Fruit fly (Drosophila melanogaster) whole organism, embryonic: Measurements from ENCODE around the gene Cp190.

Experiments
- Adf1 ChIP-seq: fragments of 200-800 bp; sonication (Bioruptor generic); IDR thresholded peaks from 2 replicates; pipeline ENCODE4 v1.3.6; 2022; ENCODE audit warnings: missing biosample characterization, missing genetic modification characterization
- BEAF-32 ChIP-seq: fragments of 200-800 bp; sonication (Bioruptor generic); optimal IDR thresholded peaks from 3 replicates; lab custom pipeline; 2017; ENCODE audit warnings: missing biosample characterization, missing genetic modification characterization, mild to moderate bottlenecking, moderate library complexity, missing genetic modification reagents
- CG10209 ChIP-seq: fragments of 200-800 bp; sonication (Bioruptor generic); optimal IDR thresholded peaks from 3 replicates; lab custom pipeline; 2017; ENCODE audit warnings: missing biosample characterization, mild to moderate bottlenecking, missing genetic modification characterization, missing genetic modification reagents
- CG11723 ChIP-seq: fragments of 200-800 bp; sonication (Bioruptor generic); optimal IDR thresholded peaks from 2 replicates; lab custom pipeline; 2017; ENCODE audit warnings: missing biosample characterization, mild to moderate bottlenecking, missing genetic modification characterization
- CG12391 ChIP-seq: fragments of 200-800 bp; sonication (Bioruptor generic); optimal IDR thresholded peaks from 3 replicates; lab custom pipeline; 2018; ENCODE audit warnings: missing biosample characterization, mild to moderate bottlenecking, missing genetic modification characterization, moderate library complexity
- CG13624 ChIP-seq: fragments of 200-800 bp; sonication (Bioruptor generic); optimal IDR thresholded peaks from 2 replicates; lab custom pipeline; 2016; ENCODE audit warnings: missing biosample characterization, missing genetic modification characterization
- CG14050 ChIP-seq: fragments of 200-800 bp; sonication (Bioruptor generic); IDR thresholded peaks from 3 replicates; pipeline ENCODE4 v1.3.6; 2022; ENCODE audit warnings: missing biosample characterization, missing genetic modification characterization
- CG17385 ChIP-seq: fragments of 200-800 bp; sonication (Bioruptor generic); optimal IDR thresholded peaks from 3 replicates; lab custom pipeline; 2018; ENCODE audit warnings: missing biosample characterization, mild to moderate bottlenecking, missing genetic modification characterization
- CG17568 ChIP-seq: fragments of 200-800 bp; sonication (Bioruptor generic); optimal IDR thresholded peaks from 2 replicates; lab custom pipeline; 2018; ENCODE audit warnings: missing biosample characterization, mild to moderate bottlenecking, missing genetic modification characterization, moderate library complexity
- CG18476 ChIP-seq: fragments of 200-800 bp; sonication (Bioruptor generic); optimal IDR thresholded peaks from 2 replicates; lab custom pipeline; 2016; ENCODE audit warnings: missing biosample characterization, mild to moderate bottlenecking, missing genetic modification characterization
- CG2678 ChIP-seq: fragments of 200-800 bp; sonication (Bioruptor generic); optimal IDR thresholded peaks from 3 replicates; lab custom pipeline; 2019; ENCODE audit warnings: missing biosample characterization, mild to moderate bottlenecking, missing genetic modification characterization, moderate library complexity
- CG30431 ChIP-seq: fragments of 200-800 bp; sonication (Bioruptor generic); optimal IDR thresholded peaks from 2 replicates; lab custom pipeline; 2017; ENCODE audit warnings: missing biosample characterization, missing genetic modification characterization
- CG3281 ChIP-seq: fragments of 200-800 bp; sonication (Bioruptor generic); optimal IDR thresholded peaks from 3 replicates; lab custom pipeline; 2017; ENCODE audit warnings: missing biosample characterization, mild to moderate bottlenecking, missing genetic modification characterization
- CG3407 ChIP-seq: fragments of 200-800 bp; sonication (Bioruptor generic); optimal IDR thresholded peaks from 2 replicates; lab custom pipeline; 2018; ENCODE audit warnings: missing biosample characterization, mild to moderate bottlenecking, missing genetic modification characterization
- CG4404 ChIP-seq: fragments of 200-800 bp; sonication (Bioruptor generic); IDR thresholded peaks from 2 replicates; pipeline ENCODE4 v1.3.6; 2022; ENCODE audit warnings: missing biosample characterization, missing genetic modification characterization
- CG4820 ChIP-seq: fragments of 200-800 bp; sonication (Bioruptor generic); optimal IDR thresholded peaks from 3 replicates; lab custom pipeline; 2016; ENCODE audit warnings: missing biosample characterization, missing genetic modification characterization
- CG6654 ChIP-seq: fragments of 200-800 bp; sonication (Bioruptor generic); optimal IDR thresholded peaks from 2 replicates; lab custom pipeline; 2017; ENCODE audit warnings: missing biosample characterization, mild to moderate bottlenecking, missing genetic modification characterization
- CG9817 ChIP-seq: fragments of 200-800 bp; sonication (Bioruptor generic); optimal IDR thresholded peaks from 2 replicates; lab custom pipeline; 2018; ENCODE audit warnings: missing biosample characterization, mild to moderate bottlenecking, missing genetic modification characterization, moderate library complexity
- Dad ChIP-seq: fragments of 200-800 bp; sonication (Bioruptor generic); optimal IDR thresholded peaks from 3 replicates; lab custom pipeline; 2016; ENCODE audit warnings: missing biosample characterization, missing genetic modification characterization
- Dbx ChIP-seq: fragments of 200-800 bp; sonication (Bioruptor generic); IDR thresholded peaks from 3 replicates; pipeline ENCODE4 v1.3.6; 2022; ENCODE audit warnings: missing biosample characterization, missing genetic modification characterization
- Elba2 ChIP-seq: fragments of 200-800 bp; sonication (Bioruptor generic); optimal IDR thresholded peaks from 3 replicates; lab custom pipeline; 2016; ENCODE audit warnings: missing biosample characterization, missing genetic modification characterization
- HmgD ChIP-seq: fragments of 200-800 bp; sonication (Bioruptor generic); optimal IDR thresholded peaks from 3 replicates; lab custom pipeline; 2016; ENCODE audit warnings: missing biosample characterization, missing genetic modification characterization
- Hr78 ChIP-seq, 2 experiments: fragments of 200-800 bp in 1 of 2; fragments of >200 bp in 1 of 2; sonication (Bioruptor generic) in 1 of 2; optimal IDR thresholded peaks; 2 replicates each; lab custom pipeline; 2017 to 2019; ENCODE audit warnings: missing biosample characterization in 2 of 2, missing genetic modification characterization in 2 of 2, mild to moderate bottlenecking in 1 of 2, moderate library complexity in 1 of 2
- Hsf ChIP-seq: fragments of 200-800 bp; sonication (Bioruptor generic); optimal IDR thresholded peaks from 3 replicates; lab custom pipeline; 2016; ENCODE audit warnings: missing biosample characterization, missing genetic modification characterization
- Med ChIP-seq: fragments of 200-800 bp; sonication (Bioruptor generic); peaks from one replicate; lab custom pipeline; 2016; ENCODE audit warnings: missing biosample characterization, missing genetic modification characterization, mild to moderate bottlenecking, inconsistent platforms, moderate library complexity
- NC2α ChIP-seq: fragments of 200-800 bp; sonication (Bioruptor generic); optimal IDR thresholded peaks from 2 replicates; lab custom pipeline; 2016; ENCODE audit warnings: missing biosample characterization, missing genetic modification characterization
- NC2β ChIP-seq: fragments of 200-800 bp; sonication (Bioruptor generic); optimal IDR thresholded peaks from 2 replicates; lab custom pipeline; 2016; ENCODE audit warnings: missing biosample characterization, missing genetic modification characterization
- Optix ChIP-seq: fragments of 200-800 bp; sonication (Bioruptor generic); IDR thresholded peaks from 3 replicates; pipeline ENCODE4 v1.3.6; 2022; ENCODE audit warnings: missing biosample characterization, missing genetic modification characterization
- cato ChIP-seq: fragments of 200-800 bp; sonication (Bioruptor generic); optimal IDR thresholded peaks from 2 replicates; lab custom pipeline; 2016; ENCODE audit warnings: missing biosample characterization, missing genetic modification characterization, borderline replicate concordance
- chinmo ChIP-seq: fragments of 200-800 bp; sonication (Bioruptor generic); IDR thresholded peaks from 4 replicates; pipeline ENCODE4 v1.3.6; 2022; ENCODE audit warnings: missing biosample characterization, missing genetic modification characterization; ENCODE audit not compliant: partially characterized antibody
- da ChIP-seq: fragments of 200-800 bp; sonication (Bioruptor generic); optimal IDR thresholded peaks from 2 replicates; lab custom pipeline; 2016; ENCODE audit warnings: missing biosample characterization, missing genetic modification characterization
- dati ChIP-seq: fragments of 200-800 bp; sonication (Bioruptor generic); IDR thresholded peaks from 2 replicates; pipeline ENCODE4 v1.3.6; 2022; ENCODE audit warnings: missing biosample characterization, missing genetic modification characterization
- dmrt99B ChIP-seq: fragments of 200-800 bp; sonication (Bioruptor generic); optimal IDR thresholded peaks from 2 replicates; lab custom pipeline; 2018; ENCODE audit warnings: missing biosample characterization, mild to moderate bottlenecking, missing genetic modification characterization, moderate library complexity
- ftz-f1 ChIP-seq: fragments of 200-800 bp; sonication (Bioruptor generic); optimal IDR thresholded peaks from 2 replicates; lab custom pipeline; 2016; ENCODE audit warnings: missing biosample characterization, missing genetic modification characterization
- fu2 ChIP-seq: fragments of 200-800 bp; sonication (Bioruptor generic); optimal IDR thresholded peaks from 2 replicates; lab custom pipeline; 2016; ENCODE audit warnings: missing biosample characterization, missing genetic modification characterization
- hb ChIP-seq: fragments of 200-800 bp; sonication (Bioruptor generic); IDR thresholded peaks from 3 replicates; pipeline ENCODE4 v1.3.6; 2022; ENCODE audit warnings: missing biosample characterization, missing genetic modification characterization; ENCODE audit not compliant: partially characterized antibody
- hkb ChIP-seq, 2 experiments: fragments of 200-800 bp in 1 of 2; fragments of >200 bp in 1 of 2; sonication (Bioruptor generic) in 1 of 2; IDR thresholded peaks in 1 of 2; optimal IDR thresholded peaks in 1 of 2; 2 replicates each; pipeline versions ENCODE4 v1.3.6 to Lab custom; 2017 to 2022; ENCODE audit warnings: missing biosample characterization in 1 of 2, missing genetic modification characterization in 1 of 2
- inv ChIP-seq: fragments of 200-800 bp; sonication (Bioruptor generic); IDR thresholded peaks from 2 replicates; pipeline ENCODE4 v1.3.6; 2022; ENCODE audit warnings: missing biosample characterization, missing genetic modification characterization; ENCODE audit not compliant: partially characterized antibody
- kay ChIP-seq: fragments of 200-800 bp; sonication (Bioruptor generic); optimal IDR thresholded peaks from 2 replicates; lab custom pipeline; 2016; ENCODE audit warnings: missing biosample characterization, missing genetic modification characterization
- mam ChIP-seq: fragments of 200-800 bp; sonication (Bioruptor generic); optimal IDR thresholded peaks from 3 replicates; lab custom pipeline; 2016; ENCODE audit warnings: missing biosample characterization, missing genetic modification characterization
- nmo ChIP-seq: fragments of 200-800 bp; sonication (Bioruptor generic); optimal IDR thresholded peaks from 2 replicates; lab custom pipeline; 2018; ENCODE audit warnings: missing biosample characterization, mild to moderate bottlenecking, missing genetic modification characterization, moderate library complexity
- nom ChIP-seq: fragments of 200-800 bp; sonication (Bioruptor generic); optimal IDR thresholded peaks from 2 replicates; lab custom pipeline; 2017; ENCODE audit warnings: missing biosample characterization, missing genetic modification characterization, mild to moderate bottlenecking, moderate library complexity, missing genetic modification reagents
- sima ChIP-seq: fragments of 200-800 bp; sonication (Bioruptor generic); optimal IDR thresholded peaks from 2 replicates; lab custom pipeline; 2016; ENCODE audit warnings: missing biosample characterization, missing genetic modification characterization
- slou ChIP-seq: fragments of 200-800 bp; sonication (Bioruptor generic); optimal IDR thresholded peaks from 3 replicates; lab custom pipeline; 2016; ENCODE audit warnings: missing biosample characterization, missing genetic modification characterization
- sob ChIP-seq: fragments of 200-800 bp; sonication (Bioruptor generic); IDR thresholded peaks from 2 replicates; pipeline ENCODE4 v1.3.6; 2022; ENCODE audit warnings: missing biosample characterization, missing genetic modification characterization
- sr ChIP-seq: fragments of 200-800 bp; sonication (Bioruptor generic); IDR thresholded peaks from 3 replicates; pipeline ENCODE4 v1.3.6; 2022; ENCODE audit warnings: missing biosample characterization, missing genetic modification characterization
- tio ChIP-seq: fragments of 200-800 bp; sonication (Bioruptor generic); optimal IDR thresholded peaks from 2 replicates; lab custom pipeline; 2017; ENCODE audit warnings: missing biosample characterization, missing genetic modification characterization, inconsistent platforms
- wor ChIP-seq: fragments of 200-800 bp; sonication (Bioruptor generic); IDR thresholded peaks from 2 replicates; pipeline ENCODE4 v1.3.6; 2022; ENCODE audit warnings: missing biosample characterization, missing genetic modification characterization
- zen ChIP-seq: fragments of 200-800 bp; sonication (Bioruptor generic); optimal IDR thresholded peaks from 3 replicates; lab custom pipeline; 2018; ENCODE audit warnings: missing biosample characterization, mild to moderate bottlenecking, missing genetic modification characterization, moderate library complexity

Cp190 gene

dm6 chr3R:15275158-15275623, at the start of gene Cp190, which contains the start of gene CG4338 (continued):
- TF ChIP-seq CG2678 (tag; lab: Kevin White, UChicago) (peak; percentile 99), mam (GFP tag; lab: Kevin White, UChicago) (peak; percentile 93), cato (GFP tag; lab: Kevin White, UChicago) (peak; percentile 96), inv (GFP tag; lab: Robert Waterston, UW) (peak; percentile 71), Hsf (peak; percentile 96), NC2β (peak; percentile 88), slou (GFP tag; lab: Kevin White, UChicago) (peak; percentile 91), chinmo (GFP tag; lab: Robert Waterston, UW) (0 out of 4 replicates have a peak, but pooled peaks have one; percentile 68), HmgD (GFP tag; lab: Kevin White, UChicago) (peak; percentile 77), CG4820 (GFP tag; lab: Kevin White, UChicago) (peak; percentile 96), CG3281 (GFP tag; lab: Kevin White, UChicago) (peak; percentile 98), sob (GFP tag; lab: Robert Waterston, UW) (peak; percentile 96), Optix (GFP tag; lab: Robert Waterston, UW) (peak; percentile 69; the same call in 2 of the 3 replicates), sima (peak; percentile 75), Adf1 (peak; percentile 79), CG17568 (GFP tag; lab: Kevin White, UChicago) (peak; percentile 94), fu2 (peak; percentile 85), CG14050 (peak; percentile 91), zen (tag; lab: Kevin White, UChicago) (peak; percentile 98), CG10209 (GFP tag; lab: Kevin White, UChicago) (peak; percentile 98), BEAF-32 (GFP tag; lab: Kevin White, UChicago) (peak; percentile 93), da (GFP tag; lab: Kevin White, UChicago) (peak; percentile 73), Med (GFP tag; lab: Kevin White, UChicago) (peak; percentile 98), CG18476 (GFP tag; lab: Kevin White, UChicago) (peak; percentile 98), CG3407 (GFP tag; lab: Kevin White, UChicago) (peak; percentile 96), CG11723 (GFP tag; lab: Kevin White, UChicago) (peak; percentile 93), tio (GFP tag; lab: Kevin White, UChicago) (no peak), CG30431 (GFP tag; lab: Kevin White, UChicago) (peak; percentile 95), CG12391 (tag; lab: Kevin White, UChicago) (peak; percentile 99), CG4404 (GFP tag; lab: Robert Waterston, UW) (peak; percentile 97), CG13624 (GFP tag; lab: Kevin White, UChicago) (peak; percentile 91), nmo (GFP tag; lab: Kevin White, UChicago) (peak; percentile 99), nom (GFP tag; lab: Kevin White, UChicago) (peak; percentile 95), sr (GFP tag; lab: Robert Waterston, UW) (peak; percentile 51; the same call in 1 of the 3 replicates), NC2α (GFP tag; lab: Kevin White, UChicago) (peak; percentile 72), CG17385 (GFP tag; lab: Kevin White, UChicago) (peak; percentile 97), dati (GFP tag; lab: Robert Waterston, UW) (peak; percentile 61; the same call in 1 of the 2 replicates), dmrt99B (tag; lab: Kevin White, UChicago) (peak; percentile 98), hkb (optimal IDR thresholded peaks at IDR 0.05; lab: Kevin White, UChicago) (no peak), hkb (GFP tag; IDR thresholded peaks at IDR 0.05; lab: Robert Waterston, UW) (peak; percentile 97), CG9817 (peak; percentile 99), kay (GFP tag; lab: Kevin White, UChicago) (peak; percentile 95), wor (GFP tag; lab: Robert Waterston, UW) (peak; percentile 95), Dbx (GFP tag; lab: Robert Waterston, UW) (peak; percentile 98), hb (peak; percentile 72), CG6654 (GFP tag; lab: Kevin White, UChicago) (peak; percentile 88), Dad (GFP tag; lab: Kevin White, UChicago) (peak; percentile 87), ftz-f1 (peak; percentile 63), Hr78 (GFP tag; optimal IDR thresholded peaks at IDR 0.05; lab: Kevin White, UChicago) (peak in 1 of 2 experiments; percentile 92), Elba2 (GFP tag; lab: Kevin White, UChicago) (peak; percentile 94)
